Fruit fly (Drosophila melanogaster): ENCODE data around the gene Ddx1.

Gene Ddx1

DNA sequence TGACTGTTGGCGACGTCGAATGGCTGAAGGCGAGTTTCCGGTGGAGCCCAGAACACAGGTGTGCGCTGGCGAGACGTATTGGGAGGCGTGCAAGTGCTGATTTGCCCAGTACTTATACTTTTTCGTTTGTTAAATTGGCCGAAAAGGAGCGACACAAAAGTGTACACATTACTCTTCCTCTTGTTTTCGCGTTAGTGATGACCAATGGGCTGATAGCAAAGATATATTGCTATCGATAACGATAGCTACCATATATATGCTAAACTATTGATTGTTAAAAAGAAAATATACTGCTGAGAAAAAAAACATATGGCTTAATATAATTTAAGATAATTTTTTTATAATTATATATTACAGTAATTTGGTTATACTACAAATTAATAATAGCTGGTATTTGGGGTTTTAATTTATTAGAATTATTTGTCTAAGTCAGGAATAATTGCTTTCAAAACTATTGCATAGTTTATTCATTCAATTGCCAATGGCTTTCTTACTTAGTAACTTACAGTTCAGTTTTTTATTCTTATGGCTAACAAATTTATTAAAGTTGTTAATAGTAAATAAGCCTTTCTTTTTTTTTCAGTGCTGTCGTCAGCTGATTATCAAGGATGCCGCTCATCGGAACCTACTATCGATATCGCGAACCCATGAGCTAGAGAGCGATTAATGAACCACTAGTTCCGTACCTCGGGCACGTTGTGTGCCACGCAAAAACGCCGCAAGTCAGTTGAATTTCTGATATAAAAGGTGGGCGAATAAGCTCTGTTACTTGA, 25.0 kb downstream of the Ddx1 start, which contains the start of the genes Hem and IleRS (continued):
- peak; percentile 69 for TF ChIP-seq CG15011 (GFP tag; optimal IDR thresholded peaks at IDR 0.05)
- TF ChIP-seq pros (GFP tag; optimal IDR thresholded peaks at IDR 0.05), result no peak
- peak; percentile 90 for TF ChIP-seq CG12155 (GFP tag; optimal IDR thresholded peaks at IDR 0.05)
- TF ChIP-seq gfzf (GFP tag; optimal IDR thresholded peaks at IDR 0.05), result peak; percentile 0
- TF ChIP-seq pfk (GFP tag; optimal IDR thresholded peaks at IDR 0.05), result peak; percentile 10
- peak; percentile 84 for TF ChIP-seq CG2875 (GFP tag; optimal IDR thresholded peaks at IDR 0.05)
- peak; percentile 89 for TF ChIP-seq CG17385 (GFP tag; optimal IDR thresholded peaks at IDR 0.05)
- peak; percentile 84 for TF ChIP-seq Oaz (GFP tag; IDR thresholded peaks at IDR 0.05)
- TF ChIP-seq kay (GFP tag; optimal IDR thresholded peaks at IDR 0.05), result peak; percentile 89
- peak; percentile 54; the same call in 1 of the 2 replicates for TF ChIP-seq CG42726 (GFP tag; IDR thresholded peaks at IDR 0.05; ENCODE audit: partially characterized antibody)
- TF ChIP-seq Dp (GFP tag; optimal IDR thresholded peaks at IDR 0.05), result peak; percentile 29
- TF ChIP-seq nerfin-2 (GFP tag; IDR thresholded peaks at IDR 0.05; ENCODE audit: partially characterized antibody), result peak; percentile 60
- peak; percentile 81 for TF ChIP-seq CG4328 (GFP tag; optimal IDR thresholded peaks at IDR 0.05)
- TF ChIP-seq Kr (GFP tag; optimal IDR thresholded peaks at IDR 0.05), result no peak
- TF ChIP-seq CG11696 (GFP tag; IDR thresholded peaks at IDR 0.05), result peak; percentile 75
- TF ChIP-seq CG12236 (GFP tag; optimal IDR thresholded peaks at IDR 0.05), result peak; percentile 78
- TF ChIP-seq disco-r (GFP tag; optimal IDR thresholded peaks at IDR 0.05), result peak; percentile 72
- TF ChIP-seq HmgD (GFP tag; optimal IDR thresholded peaks at IDR 0.05), result peak; percentile 71
- peak; percentile 85 for TF ChIP-seq ase (GFP tag; IDR thresholded peaks at IDR 0.05)
- TF ChIP-seq gsb-n (tag; optimal IDR thresholded peaks at IDR 0.05), result no peak
- peak; percentile 71 for TF ChIP-seq wdn (GFP tag; IDR thresholded peaks at IDR 0.05)
- TF ChIP-seq CG11695 (GFP tag; IDR thresholded peaks at IDR 0.05), result peak; percentile 91
- TF ChIP-seq NK7.1 (GFP tag; optimal IDR thresholded peaks at IDR 0.05), result peak; percentile 74
- peak; percentile 80 for TF ChIP-seq BEAF-32 (GFP tag; optimal IDR thresholded peaks at IDR 0.05)
- TF ChIP-seq sc (optimal IDR thresholded peaks at IDR 0.05), result no peak
- peak; percentile 90 for TF ChIP-seq sc (GFP tag; optimal IDR thresholded peaks at IDR 0.05)
- TF ChIP-seq CG30020 (tag; optimal IDR thresholded peaks at IDR 0.05), result peak; percentile 84
- no peak for TF ChIP-seq nom (GFP tag; optimal IDR thresholded peaks at IDR 0.05)
- peak; percentile 78 for TF ChIP-seq ato (GFP tag; IDR thresholded peaks at IDR 0.05; ENCODE audit: partially characterized antibody)
- TF ChIP-seq Camta (GFP tag; optimal IDR thresholded peaks at IDR 0.05), result peak; percentile 91
- peak; percentile 63; the same call in 1 of the 2 replicates for TF ChIP-seq Lim3 (GFP tag; IDR thresholded peaks at IDR 0.05)
- no peak; the same call in 1 of the 2 replicates for TF ChIP-seq crol (GFP tag; IDR thresholded peaks at IDR 0.05)
- peak; percentile 66 for TF ChIP-seq stwl (tag; optimal IDR thresholded peaks at IDR 0.05)
- TF ChIP-seq trem (tag; optimal IDR thresholded peaks at IDR 0.05), result peak; percentile 93
- TF ChIP-seq sna (GFP tag; IDR thresholded peaks at IDR 0.05; ENCODE audit: partially characterized antibody), result peak; percentile 56
- TF ChIP-seq MBD-R2 (GFP tag; IDR thresholded peaks at IDR 0.05), result peak; percentile 80
- TF ChIP-seq Hr3 (GFP tag; optimal IDR thresholded peaks at IDR 0.05), result peak; percentile 94
- TF ChIP-seq CG4424 (GFP tag; optimal IDR thresholded peaks at IDR 0.05), result peak; percentile 96
- peak; percentile 84 for TF ChIP-seq CG10147 (GFP tag; optimal IDR thresholded peaks at IDR 0.05)
- no peak for TF ChIP-seq dan (GFP tag; IDR thresholded peaks at IDR 0.05)
- TF ChIP-seq CG9932 (GFP tag; IDR thresholded peaks at IDR 0.05), result peak; percentile 92
- no peak for TF ChIP-seq PHDP (tag; optimal IDR thresholded peaks at IDR 0.05)
- TF ChIP-seq CG11723 (GFP tag; optimal IDR thresholded peaks at IDR 0.05), result peak; percentile 75
- TF ChIP-seq repo (GFP tag; optimal IDR thresholded peaks at IDR 0.05), result peak; percentile 40
- peak; percentile 93 for TF ChIP-seq ttk (GFP tag; IDR thresholded peaks at IDR 0.05)
- peak; percentile 98 for TF ChIP-seq sens (GFP tag)
- TF ChIP-seq schlank (tag; optimal IDR thresholded peaks at IDR 0.05), result no peak
- TF ChIP-seq Chrac-16 (GFP tag; optimal IDR thresholded peaks at IDR 0.05), result peak; percentile 94
- TF ChIP-seq CG6813 (GFP tag; optimal IDR thresholded peaks at IDR 0.05), result peak; percentile 85
